Fruit fly (Drosophila melanogaster) whole organism, prepupa: ENCODE measurements around the gene Snx21.

Source experiments
- CG15336 ChIP-seq: fragments of 200-800 bp; sonication (Bioruptor generic); IDR thresholded peaks from 2 replicates; pipeline ENCODE4 v1.3.6; 2022; ENCODE audit warnings: missing biosample characterization, missing genetic modification characterization
- Eip78C ChIP-seq: fragments of 200-800 bp; sonication (Bioruptor generic); peaks from one replicate; lab custom pipeline; 2016; ENCODE audit warnings: missing biosample characterization, missing genetic modification characterization

dm6 chr2L:2797186-2797585 is 31.7 kb upstream of the Snx21 start:
- TF ChIP-seq CG15336 (GFP tag; lab: Robert Waterston, UW) (no peak), Eip78C (GFP tag; lab: Kevin White, UChicago) (no peak)
